Fruit fly (Drosophila melanogaster): Measurements from ENCODE around the gene CG18171.

The CG18171 gene

DNA sequence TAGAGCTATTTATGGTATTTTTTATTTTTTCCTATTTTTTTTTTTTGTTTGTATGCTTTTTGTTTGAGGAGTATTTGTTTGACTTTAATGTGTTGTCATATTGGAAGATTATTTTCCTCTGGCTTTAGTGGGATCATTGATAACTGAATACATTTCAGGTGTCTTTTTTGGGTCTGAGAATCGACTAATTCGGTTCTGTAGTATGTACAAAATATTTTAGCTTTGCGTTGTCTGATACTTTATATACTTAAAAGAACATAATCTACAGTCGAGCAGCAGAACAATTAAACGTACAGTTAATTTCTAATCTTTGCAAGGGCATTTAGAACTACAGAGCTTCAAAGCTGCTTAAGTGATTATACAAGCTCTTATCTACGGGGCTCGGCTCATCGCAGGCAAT is at the start of gene CG18171:
CG18171 (minus strand) TSS at position 101 of the 400 bp plus-strand sequence.
- no peak for TF ChIP-seq Ets98B (GFP tag; IDR thresholded peaks at IDR 0.05)
- no peak for TF ChIP-seq CG15710 (tag; optimal IDR thresholded peaks at IDR 0.05)
- no peak for TF ChIP-seq CG8159 (tag; optimal IDR thresholded peaks at IDR 0.05)
- TF ChIP-seq CG32121 (GFP tag; IDR thresholded peaks at IDR 0.05): no peak
- TF ChIP-seq CG34367 (tag; optimal IDR thresholded peaks at IDR 0.05): no peak
- TF ChIP-seq gl (tag; optimal IDR thresholded peaks at IDR 0.05): no peak
- TF ChIP-seq fd96Ca (GFP tag; IDR thresholded peaks at IDR 0.05): no peak

DNA sequence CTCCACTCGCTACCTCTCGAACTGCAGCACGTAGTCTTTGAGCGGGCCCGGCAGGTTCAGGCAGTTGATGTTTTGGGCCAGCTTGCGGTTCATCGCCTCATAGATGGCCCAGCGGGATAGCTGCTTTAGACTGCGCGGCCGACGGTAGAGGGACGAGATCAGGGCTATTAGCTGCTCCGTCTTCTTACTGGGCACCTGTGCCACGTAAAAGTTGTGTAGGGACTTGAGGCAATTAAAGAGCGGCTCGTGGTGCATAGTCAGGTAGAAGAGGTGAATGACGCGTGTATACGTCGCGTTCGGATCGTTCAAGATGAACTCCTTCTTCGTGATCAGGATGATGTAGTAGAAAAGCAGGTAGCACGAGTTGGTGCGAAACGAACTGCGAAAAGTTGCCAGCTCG is 49.6 kb upstream of the CG18171 start:
- TF ChIP-seq CG8301 (tag; optimal IDR thresholded peaks at IDR 0.05): no peak
- TF ChIP-seq rn (GFP tag; IDR thresholded peaks at IDR 0.05): no peak

DNA sequence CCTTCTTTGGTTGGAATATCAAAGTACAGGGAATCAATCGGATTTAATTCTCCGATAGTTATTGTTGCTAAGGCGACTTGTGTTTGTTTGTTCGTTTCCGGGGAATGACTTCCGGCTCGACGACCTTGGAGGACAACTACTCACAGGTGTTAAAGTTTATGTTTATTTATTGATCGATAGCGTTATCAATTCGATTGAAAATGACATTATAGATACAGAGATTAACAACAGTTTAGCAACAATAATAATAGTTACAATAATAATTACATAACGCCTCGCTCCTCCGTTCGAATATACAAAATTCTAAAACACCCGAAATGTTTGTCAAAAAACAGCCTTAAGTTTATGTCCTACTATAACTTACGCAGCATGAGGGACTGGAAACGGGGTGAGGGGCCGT is 48.7 kb upstream of the CG18171 start, which contains the start of gene Dhc62B:
Dhc62B (minus strand) TSS at position 101 of the 400 bp plus-strand sequence.
- no peak for TF ChIP-seq Pif1B (GFP tag; optimal IDR thresholded peaks at IDR 0.05)
- TF ChIP-seq fd96Ca (GFP tag; IDR thresholded peaks at IDR 0.05): no peak
- TF ChIP-seq gl (tag; optimal IDR thresholded peaks at IDR 0.05): no peak
- no peak for TF ChIP-seq CG17806 (tag; optimal IDR thresholded peaks at IDR 0.05)
- TF ChIP-seq CG10348 (GFP tag; IDR thresholded peaks at IDR 0.05): no peak
- no peak for TF ChIP-seq Pif1A (GFP tag; optimal IDR thresholded peaks at IDR 0.05)
- TF ChIP-seq CG15710 (tag; optimal IDR thresholded peaks at IDR 0.05): no peak
- TF ChIP-seq Ets98B (GFP tag; IDR thresholded peaks at IDR 0.05): no peak
- no peak for TF ChIP-seq CG32121 (GFP tag; IDR thresholded peaks at IDR 0.05)
- TF ChIP-seq EcR (GFP tag; optimal IDR thresholded peaks at IDR 0.05): no peak
- no peak for TF ChIP-seq CG4496 (GFP tag; IDR thresholded peaks at IDR 0.05)
- TF ChIP-seq CG34367 (tag; optimal IDR thresholded peaks at IDR 0.05): no peak
- no peak for TF ChIP-seq rn (GFP tag; IDR thresholded peaks at IDR 0.05)
- no peak for TF ChIP-seq CG9948 (tag; optimal IDR thresholded peaks at IDR 0.05)
- no peak for TF ChIP-seq CG12605 (GFP tag; IDR thresholded peaks at IDR 0.05)

DNA sequence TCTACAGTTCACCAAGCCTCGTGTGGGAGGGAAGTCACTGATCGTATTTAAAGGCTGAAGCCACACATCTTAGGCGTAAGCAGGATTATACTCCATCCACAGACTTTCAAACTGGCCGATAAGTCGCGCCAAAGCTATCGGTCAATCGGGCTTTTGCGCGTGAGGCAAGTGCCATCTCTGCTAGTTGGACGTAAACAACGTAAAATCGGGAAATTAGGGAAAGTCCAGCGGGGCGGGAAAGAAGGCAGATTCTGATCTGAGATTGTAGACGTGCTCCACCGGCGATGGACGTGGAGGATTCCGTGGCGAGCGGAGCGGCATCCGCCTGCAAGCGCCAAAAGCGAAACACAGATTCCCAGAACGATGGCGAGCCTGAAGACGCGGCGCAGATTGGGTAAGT is 33.2 kb upstream of the CG18171 start, which contains the start of gene CG8001:
CG8001 (plus strand) TSS at position 17 of the 400 bp plus-strand sequence.
- TF ChIP-seq CG32121 (GFP tag; IDR thresholded peaks at IDR 0.05) (no peak), EcR (GFP tag; optimal IDR thresholded peaks at IDR 0.05) (no peak), fd96Ca (GFP tag; IDR thresholded peaks at IDR 0.05) (no peak), CG15710 (tag; optimal IDR thresholded peaks at IDR 0.05) (no peak), CG9948 (tag; optimal IDR thresholded peaks at IDR 0.05) (no peak), Snoo (tag; optimal IDR thresholded peaks at IDR 0.05) (no peak), CG12605 (GFP tag; IDR thresholded peaks at IDR 0.05) (no peak), CG8301 (tag; optimal IDR thresholded peaks at IDR 0.05) (no peak), Pif1B (GFP tag; optimal IDR thresholded peaks at IDR 0.05) (no peak), CG14655 (GFP tag; optimal IDR thresholded peaks at IDR 0.05) (no peak), D1 (tag; optimal IDR thresholded peaks at IDR 0.05) (no peak), CG10348 (GFP tag; IDR thresholded peaks at IDR 0.05) (no peak), gl (tag; optimal IDR thresholded peaks at IDR 0.05) (no peak), CG4496 (GFP tag; IDR thresholded peaks at IDR 0.05) (no peak; the same call in 2 of the 3 replicates), CG17806 (tag; optimal IDR thresholded peaks at IDR 0.05) (no peak)

DNA sequence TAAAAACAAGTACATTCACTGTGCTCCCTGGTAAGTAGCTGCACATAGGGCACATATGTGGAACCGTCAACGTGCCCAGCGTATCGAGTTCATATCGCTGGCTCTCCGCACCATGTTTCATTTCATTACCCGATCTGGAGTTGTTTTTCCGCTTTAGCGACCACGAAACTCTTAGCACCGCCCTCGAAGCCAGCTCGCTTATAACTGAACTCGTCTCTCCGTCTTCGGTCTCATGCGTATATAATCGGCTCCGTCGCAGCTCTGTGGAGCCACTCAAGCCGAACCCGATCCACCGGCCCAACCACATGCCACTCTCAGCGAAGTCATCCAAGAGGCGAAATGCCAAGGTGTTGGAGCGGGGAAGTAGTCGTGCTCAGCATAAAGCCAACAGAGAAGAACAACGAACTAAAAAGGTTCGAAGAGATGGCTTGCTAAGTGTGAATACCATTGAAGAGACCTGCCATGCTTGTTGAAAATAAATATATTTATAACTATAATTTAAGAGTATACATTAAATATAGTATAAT is 32.6 kb upstream of the CG18171 start, which contains the start of gene Cht2:
Cht2 (minus strand) TSS at position 477 of the 527 bp plus-strand sequence.
- TF ChIP-seq Pif1B (GFP tag; optimal IDR thresholded peaks at IDR 0.05) (peak; percentile 59), CG15710 (tag; optimal IDR thresholded peaks at IDR 0.05) (no peak), CG10348 (GFP tag; IDR thresholded peaks at IDR 0.05) (no peak), rn (GFP tag; IDR thresholded peaks at IDR 0.05) (no peak), CG12605 (GFP tag; IDR thresholded peaks at IDR 0.05) (peak; percentile 62), Ets98B (GFP tag; IDR thresholded peaks at IDR 0.05) (peak; percentile 33; the same call in 1 of the 2 replicates), CG34367 (tag; optimal IDR thresholded peaks at IDR 0.05) (no peak), EcR (GFP tag; optimal IDR thresholded peaks at IDR 0.05) (peak; percentile 84), CG8159 (tag; optimal IDR thresholded peaks at IDR 0.05) (no peak), CG13204 (GFP tag; optimal IDR thresholded peaks at IDR 0.05) (peak; percentile 40), CG32121 (GFP tag; IDR thresholded peaks at IDR 0.05) (peak; percentile 34; the same call in 1 of the 2 replicates), fd96Ca (GFP tag; IDR thresholded peaks at IDR 0.05) (peak; percentile 36; the same call in 1 of the 3 replicates), CG4496 (GFP tag; IDR thresholded peaks at IDR 0.05) (0 out of 3 replicates have a peak, but pooled peaks have one; percentile 57)

DNA sequence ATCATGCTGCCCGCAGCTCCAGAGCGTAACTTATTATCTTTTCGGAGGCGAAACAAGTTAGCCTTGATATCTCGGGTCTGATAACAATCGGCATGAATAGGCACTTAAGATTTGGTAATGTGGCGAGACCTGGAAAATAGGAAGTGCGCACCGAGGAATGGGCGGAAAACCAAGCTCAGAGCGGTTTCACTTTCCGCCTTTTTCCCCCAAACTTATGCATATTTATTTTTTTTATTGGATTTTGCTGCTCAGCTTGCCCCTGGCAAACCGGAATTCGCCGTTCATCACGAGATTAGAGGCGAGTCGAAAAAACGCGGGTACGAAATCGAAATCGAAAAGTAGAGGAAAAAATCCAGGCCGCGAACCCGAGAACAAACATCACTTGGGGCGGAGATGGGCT is 32.0 kb upstream of the CG18171 start:
- TF ChIP-seq CG10348 (GFP tag; IDR thresholded peaks at IDR 0.05) (no peak), Pif1B (GFP tag; optimal IDR thresholded peaks at IDR 0.05) (no peak)

DNA sequence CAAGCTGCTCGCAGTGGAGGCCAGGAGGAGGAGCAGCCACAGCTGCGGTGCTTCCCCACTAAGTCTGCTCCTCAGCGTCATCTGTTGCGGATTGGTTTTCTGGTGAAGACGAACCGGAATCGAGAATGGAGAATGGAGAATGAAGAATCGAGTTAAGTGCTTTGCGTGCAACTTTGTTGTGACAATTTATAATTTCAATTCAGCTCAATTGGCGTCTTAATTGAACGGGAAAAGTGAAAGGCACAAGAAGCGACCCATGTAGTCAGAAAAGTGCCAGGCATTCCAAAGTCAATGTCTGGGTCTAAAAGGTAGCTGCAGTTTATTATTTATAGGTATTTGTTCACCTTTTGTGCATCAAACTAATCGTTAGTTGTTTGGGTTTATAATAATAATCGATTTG is 31.3 kb upstream of the CG18171 start:
- TF ChIP-seq gl (tag; optimal IDR thresholded peaks at IDR 0.05) (peak; percentile 51), CG15710 (tag; optimal IDR thresholded peaks at IDR 0.05) (no peak)

Data from whole organism, pupa.